Fruit fly (Drosophila melanogaster) Kc167 (cell line): ENCODE data around the gene mRpL45.

ENCODE experiments used
- Myc ChIP-seq: fragments of >200 bp; optimal IDR thresholded peaks from 2 replicates; lab custom pipeline; 2017; ENCODE audit warnings: missing external identifiers
- h ChIP-seq: fragments of >200 bp; optimal IDR thresholded peaks from 3 replicates; lab custom pipeline; 2018; ENCODE audit warnings: missing external identifiers
- insv ChIP-seq: fragments of >200 bp; optimal IDR thresholded peaks from 3 replicates; lab custom pipeline; 2018; ENCODE audit warnings: missing external identifiers
- psq ChIP-seq: fragments of >200 bp; optimal IDR thresholded peaks from 2 replicates; lab custom pipeline; 2017; ENCODE audit warnings: missing external identifiers
- ttk ChIP-seq: sonication (Bioruptor generic); optimal IDR thresholded peaks from 2 replicates; lab custom pipeline; 2017; ENCODE audit warnings: missing external identifiers

- TF ChIP-seq h (no peak), ttk (lab: Kevin White, UChicago) (no peak), Myc (no peak), insv (lab: Kevin White, UChicago) (no peak), psq (lab: Kevin White, UChicago) (no peak)
Observed at dm6 chr3R:22626334-22626688, 8.0 kb downstream of the mRpL45 start.
